Worm (Caenorhabditis elegans): ENCODE results near the gene T05A8.2.

The T05A8.2 gene

ce11 chrII:2686985-2687675, 23.7 kb downstream of the T05A8.2 start, which contains the start of the genes sup-9 and nspf-1 (continued):
- no peak for TF ChIP-seq snpc-4 (tag; optimal IDR thresholded peaks at IDR 0.05)
- no peak for TF ChIP-seq aly-2 (tag; optimal IDR thresholded peaks at IDR 0.05)
- no peak for TF ChIP-seq ZK546.5 (tag; optimal IDR thresholded peaks at IDR 0.05)

DNA sequence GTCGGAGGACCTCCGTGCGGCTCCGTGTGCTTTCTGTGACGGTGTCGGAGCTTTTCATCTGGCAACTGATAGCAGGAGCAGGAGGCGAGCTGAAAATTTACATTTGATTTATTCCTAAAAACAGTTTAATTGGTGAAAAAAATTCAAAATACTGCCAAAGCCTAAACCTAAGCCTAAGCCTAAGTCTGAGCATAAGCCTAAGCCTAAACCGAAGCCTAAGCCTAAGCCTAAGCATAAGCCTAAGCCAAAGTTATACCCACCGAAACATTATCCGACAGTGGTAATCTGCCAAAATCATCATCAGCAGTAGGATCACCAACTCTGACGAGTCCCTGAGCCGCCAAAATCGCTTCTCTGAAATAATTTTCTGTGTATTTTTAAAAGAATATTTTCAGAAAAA, 26.0 kb downstream of the T05A8.2 start:
- TF ChIP-seq elt-3 (tag; optimal IDR thresholded peaks at IDR 0.05) (no peak), nhr-237 (tag; optimal IDR thresholded peaks at IDR 0.05) (no peak), egl-27 (tag; optimal IDR thresholded peaks at IDR 0.05) (no peak), nhr-77 (tag; optimal IDR thresholded peaks at IDR 0.05) (no peak), ZK546.5 (tag; optimal IDR thresholded peaks at IDR 0.05) (no peak)

DNA sequence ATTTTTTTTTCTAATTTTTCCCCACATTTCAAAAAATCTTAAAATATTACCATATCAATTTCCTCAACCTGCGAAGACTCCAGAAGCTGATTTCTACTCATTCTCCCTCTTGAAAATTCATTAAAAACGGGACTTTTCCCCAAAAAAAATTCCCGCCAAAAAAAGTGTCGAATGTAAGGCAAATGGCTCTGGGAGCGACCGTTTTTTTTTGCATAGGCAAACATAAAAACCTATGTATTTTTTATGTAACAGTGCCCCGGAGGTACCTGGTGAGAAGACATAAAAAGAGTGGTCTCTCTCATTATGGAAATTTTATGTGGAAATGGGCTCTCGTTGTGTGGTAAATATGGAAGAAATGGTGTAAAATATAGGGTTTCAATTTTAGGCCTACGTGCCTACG, 26.6 kb downstream of the T05A8.2 start, which contains the start of gene ceh-87:
ceh-87 (minus strand) TSS at position 101 of the 400 bp plus-strand sequence.
- TF ChIP-seq mdl-1 (tag; optimal IDR thresholded peaks at IDR 0.05) (no peak), ztf-11 (tag; optimal IDR thresholded peaks at IDR 0.05) (no peak), mab-5 (tag; optimal IDR thresholded peaks at IDR 0.05) (no peak), R02D3.7 (tag; optimal IDR thresholded peaks at IDR 0.05) (no peak), sma-3 (GFP tag; optimal IDR thresholded peaks at IDR 0.05) (no peak), nhr-6 (tag; optimal IDR thresholded peaks at IDR 0.05) (no peak), nhr-21 (tag; optimal IDR thresholded peaks at IDR 0.05) (no peak), unc-39 (tag; optimal IDR thresholded peaks at IDR 0.05) (no peak), sma-9 (GFP tag; optimal IDR thresholded peaks at IDR 0.05) (no peak), sma-9 (tag; optimal IDR thresholded peaks at IDR 0.05) (no peak), peb-1 (tag; optimal IDR thresholded peaks at IDR 0.05) (no peak)

DNA sequence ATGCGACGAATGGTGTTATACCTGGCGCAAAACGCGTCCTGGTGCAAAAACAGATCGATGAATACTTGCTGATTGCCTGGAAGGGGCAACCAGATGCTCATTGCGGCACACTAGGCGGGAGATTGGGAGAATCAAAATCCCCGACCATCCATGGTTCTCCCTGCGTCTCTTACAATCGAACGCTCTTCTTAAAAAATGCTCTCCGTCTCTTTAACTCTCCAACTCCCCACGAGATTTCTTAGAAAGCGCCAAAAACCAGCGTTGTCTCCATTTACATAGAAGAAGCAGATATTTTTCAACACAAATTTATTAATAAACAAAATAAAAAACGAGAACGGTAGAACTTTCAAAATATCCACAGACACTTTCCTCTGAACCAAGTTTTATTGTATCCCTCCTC, 29.7 kb downstream of the T05A8.2 start, which contains the start of gene F34D6.1:
F34D6.1 (minus strand) TSS at position 101 of the 400 bp plus-strand sequence.
- no peak for TF ChIP-seq ztf-4 (tag; optimal IDR thresholded peaks at IDR 0.05)
- TF ChIP-seq unc-55 (GFP tag; optimal IDR thresholded peaks at IDR 0.05): no peak
- TF ChIP-seq aly-2 (tag; optimal IDR thresholded peaks at IDR 0.05): no peak
- TF ChIP-seq peb-1 (tag; optimal IDR thresholded peaks at IDR 0.05): no peak
- no peak for TF ChIP-seq unc-62 (GFP tag; optimal IDR thresholded peaks at IDR 0.05)
- TF ChIP-seq nhr-10 (tag; optimal IDR thresholded peaks at IDR 0.05): no peak
- TF ChIP-seq crh-2 (tag; optimal IDR thresholded peaks at IDR 0.05): no peak
- no peak for TF ChIP-seq sem-4 (tag; optimal IDR thresholded peaks at IDR 0.05)
- TF ChIP-seq nhr-6 (tag; optimal IDR thresholded peaks at IDR 0.05): no peak
- TF ChIP-seq sma-9 (GFP tag; optimal IDR thresholded peaks at IDR 0.05): no peak
- TF ChIP-seq sma-9 (tag; optimal IDR thresholded peaks at IDR 0.05): no peak

DNA sequence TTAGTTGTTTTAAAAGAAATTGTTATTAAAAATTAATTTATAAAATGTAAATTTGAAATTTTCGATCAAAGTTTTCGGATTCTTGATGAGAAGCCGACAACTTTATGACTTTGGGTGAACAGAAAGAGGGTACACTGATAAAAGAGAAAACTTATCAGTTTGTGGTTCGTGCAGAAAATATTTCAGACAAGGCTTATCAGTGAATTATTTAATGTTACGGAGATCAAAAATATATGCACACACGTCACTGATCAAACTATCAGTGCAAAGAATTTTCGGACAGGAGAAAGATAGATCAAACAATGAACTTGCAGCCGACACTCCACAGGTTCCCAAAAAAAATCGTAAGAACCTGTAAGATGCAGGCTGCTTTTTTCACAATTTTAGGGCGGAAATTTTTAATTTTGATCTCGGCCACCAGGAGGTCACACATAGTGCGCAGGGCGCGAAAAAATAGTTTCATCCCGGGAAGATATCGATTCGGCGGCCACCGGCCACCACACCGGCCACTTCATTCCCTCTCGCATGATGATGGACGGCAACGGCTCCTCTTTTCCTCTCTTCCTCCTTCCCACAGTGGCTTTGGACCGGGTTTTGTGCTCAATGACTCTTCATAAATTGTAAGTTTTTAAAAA, 33.2 kb downstream of the T05A8.2 start, which contains the start of gene F22E5.17:
F22E5.17 (plus strand) TSS at position 508 of the 635 bp plus-strand sequence.
- no peak for TF ChIP-seq ztf-1 (GFP tag; conservative IDR thresholded peaks at IDR 0.05)
- peak; percentile 19 for TF ChIP-seq gmeb-1 (tag; optimal IDR thresholded peaks at IDR 0.05)
- peak; percentile 88 for TF ChIP-seq fos-1 (tag; optimal IDR thresholded peaks at IDR 0.05)
- TF ChIP-seq nhr-21 (tag; optimal IDR thresholded peaks at IDR 0.05): no peak
- no peak for TF ChIP-seq Y55F3AM.14 (GFP tag; optimal IDR thresholded peaks at IDR 0.05)
- TF ChIP-seq unc-39 (tag; optimal IDR thresholded peaks at IDR 0.05): no peak
- no peak for TF ChIP-seq lin-11 (tag; optimal IDR thresholded peaks at IDR 0.05)
- TF ChIP-seq sma-9 (GFP tag; optimal IDR thresholded peaks at IDR 0.05): peak; percentile 77
- no peak for TF ChIP-seq sma-9 (tag; optimal IDR thresholded peaks at IDR 0.05)
- peak; percentile 1 for TF ChIP-seq F13H6.1 (tag; optimal IDR thresholded peaks at IDR 0.05)
- no peak for TF ChIP-seq sem-4 (tag; optimal IDR thresholded peaks at IDR 0.05)
- TF ChIP-seq C34F6.9 (tag; optimal IDR thresholded peaks at IDR 0.05): no peak
- TF ChIP-seq mbf-1 (tag; optimal IDR thresholded peaks at IDR 0.05): no peak
- no peak for TF ChIP-seq lin-39 (tag; optimal IDR thresholded peaks at IDR 0.05)
- TF ChIP-seq blmp-1 (tag; optimal IDR thresholded peaks at IDR 0.05; ENCODE audit: insufficient read depth): no peak
